Fruit fly (Drosophila melanogaster) Kc167 (cell line): ENCODE measurements around the gene lwr.

ENCODE experiments used
- Myc ChIP-seq: fragments of >200 bp; optimal IDR thresholded peaks from 2 replicates; lab custom pipeline; 2017; ENCODE audit warnings: missing external identifiers
- Sin3A ChIP-seq: fragments of >200 bp; optimal IDR thresholded peaks from 2 replicates; lab custom pipeline; 2018; ENCODE audit warnings: missing external identifiers
- psq ChIP-seq: fragments of >200 bp; optimal IDR thresholded peaks from 2 replicates; lab custom pipeline; 2017; ENCODE audit warnings: missing external identifiers

DNA sequence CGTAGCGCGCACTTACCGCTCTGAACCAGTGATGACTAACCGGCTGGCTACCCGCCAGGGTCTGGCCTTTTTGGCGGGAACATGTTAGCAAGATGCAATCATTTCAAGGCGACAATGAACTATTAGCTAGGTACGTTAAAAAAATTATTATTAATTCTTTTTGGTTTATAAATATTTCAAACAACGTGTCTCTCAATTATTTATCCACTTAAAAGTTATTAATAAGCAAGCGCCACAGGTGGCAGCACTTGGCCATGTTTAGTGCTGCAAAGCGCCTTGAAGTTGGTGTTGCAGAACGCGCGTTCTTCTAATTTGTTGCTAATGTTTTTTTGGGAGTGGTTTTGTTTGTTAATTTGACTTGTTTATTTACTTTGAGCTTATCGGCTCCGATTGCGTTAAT lies 31.8 kb upstream of the lwr start, which contains the start of the genes Ipk2 and cold:
- TF ChIP-seq psq (no peak), Sin3A (no peak), Myc (lab: Kevin White, UChicago) (no peak)
